Worm (Caenorhabditis elegans) whole organism, late embryonic: ENCODE measurements around the gene ham-3.

Experiments
- C08G9.2 ChIP-seq: sonication (generic microtip); optimal IDR thresholded peaks from 2 replicates; lab custom pipeline; 2016; ENCODE audit warnings: mild to moderate bottlenecking, missing genetic modification characterization, moderate library complexity, missing compliant biosample characterization
- F13H6.1 ChIP-seq: sonication (generic microtip); optimal IDR thresholded peaks from 2 replicates; lab custom pipeline; 2016; ENCODE audit warnings: missing genetic modification characterization, missing compliant biosample characterization
- K02D7.2 ChIP-seq: sonication (generic microtip); optimal IDR thresholded peaks from 2 replicates; lab custom pipeline; 2017; ENCODE audit warnings: mild to moderate bottlenecking, missing genetic modification characterization, missing compliant biosample characterization
- T23F11.4 ChIP-seq: fragments of 200-800 bp; sonication (Bioruptor generic); optimal IDR thresholded peaks from 2 replicates; lab custom pipeline; 2018; ENCODE audit warnings: mild to moderate bottlenecking, missing genetic modification characterization, missing compliant biosample characterization
- Y22D7AL.16 ChIP-seq: sonication (generic microtip); optimal IDR thresholded peaks from 2 replicates; lab custom pipeline; 2016; ENCODE audit warnings: missing genetic modification characterization, missing compliant biosample characterization
- ahr-1 ChIP-seq: sonication (generic microtip); optimal IDR thresholded peaks from 2 replicates; lab custom pipeline; 2016; ENCODE audit warnings: missing genetic modification characterization, missing compliant biosample characterization
- ama-1 ChIP-seq: fragments of 150-350 bp; optimal IDR thresholded peaks from 2 replicates; lab custom pipeline; 2014
- ceh-14 ChIP-seq: sonication (generic microtip); optimal IDR thresholded peaks from 2 replicates; lab custom pipeline; 2016; ENCODE audit warnings: missing genotype, missing genetic modification characterization, missing compliant biosample characterization
- ceh-18 ChIP-seq: sonication (generic microtip); optimal IDR thresholded peaks from 2 replicates; lab custom pipeline; 2016; ENCODE audit warnings: missing genetic modification characterization, missing compliant biosample characterization
- ceh-2 ChIP-seq: sonication (generic microtip); optimal IDR thresholded peaks from 2 replicates; lab custom pipeline; 2016; ENCODE audit warnings: missing genotype, missing genetic modification characterization, missing compliant biosample characterization
- ceh-22 ChIP-seq: sonication (generic microtip); optimal IDR thresholded peaks from 2 replicates; lab custom pipeline; 2017; ENCODE audit warnings: missing biosample characterization, missing genetic modification characterization
- ceh-24 ChIP-seq: sonication (generic microtip); optimal IDR thresholded peaks from 2 replicates; lab custom pipeline; 2016; ENCODE audit warnings: mild to moderate bottlenecking, missing genetic modification characterization, missing compliant biosample characterization
- ceh-31 ChIP-seq: sonication (generic microtip); optimal IDR thresholded peaks from 2 replicates; lab custom pipeline; 2016; ENCODE audit warnings: missing genetic modification characterization, missing compliant biosample characterization
- ceh-48 ChIP-seq: sonication (generic microtip); optimal IDR thresholded peaks from 2 replicates; lab custom pipeline; 2016; ENCODE audit warnings: missing genetic modification characterization, inconsistent platforms, missing compliant biosample characterization
- dmd-4 ChIP-seq: sonication (generic microtip); optimal IDR thresholded peaks from 2 replicates; lab custom pipeline; 2016; ENCODE audit warnings: borderline replicate concordance, missing genetic modification characterization, missing compliant biosample characterization
- dve-1 ChIP-seq: sonication (generic microtip); optimal IDR thresholded peaks from 2 replicates; lab custom pipeline; 2017; ENCODE audit warnings: antibody characterized with exemption, mild to moderate bottlenecking, missing genetic modification characterization, missing compliant biosample characterization
- elt-2 ChIP-seq: sonication (generic microtip); optimal IDR thresholded peaks from 2 replicates; lab custom pipeline; 2016; ENCODE audit warnings: missing genetic modification reagents, missing genetic modification characterization, missing compliant biosample characterization
- elt-4 ChIP-seq: sonication (generic microtip); optimal IDR thresholded peaks from 2 replicates; lab custom pipeline; 2016; ENCODE audit warnings: missing genetic modification characterization, missing compliant biosample characterization
- eyg-1 ChIP-seq: sonication (generic microtip); optimal IDR thresholded peaks from 2 replicates; lab custom pipeline; 2016; ENCODE audit warnings: missing genotype, missing genetic modification characterization, missing compliant biosample characterization
- fax-1 ChIP-seq: sonication (generic microtip); optimal IDR thresholded peaks from 2 replicates; lab custom pipeline; 2016; ENCODE audit warnings: missing genotype, missing genetic modification characterization, missing compliant biosample characterization
- fkh-10 ChIP-seq: fragments of 150-350 bp; optimal IDR thresholded peaks from 2 replicates; lab custom pipeline; 2014; ENCODE audit warnings: missing biosample characterization, missing genetic modification reagents, missing genetic modification characterization
- fkh-6 ChIP-seq: sonication (generic microtip); optimal IDR thresholded peaks from 2 replicates; lab custom pipeline; 2016; ENCODE audit warnings: missing genetic modification characterization, missing compliant biosample characterization
- hlh-6 ChIP-seq: sonication (generic microtip); optimal IDR thresholded peaks from 2 replicates; lab custom pipeline; 2016; ENCODE audit warnings: missing genotype, missing genetic modification characterization, missing compliant biosample characterization
- hlh-8 ChIP-seq: sonication (generic microtip); optimal IDR thresholded peaks from 2 replicates; lab custom pipeline; 2016; ENCODE audit warnings: missing genotype, missing genetic modification characterization, missing compliant biosample characterization
- lim-6 ChIP-seq: sonication (generic microtip); optimal IDR thresholded peaks from 2 replicates; lab custom pipeline; 2016; ENCODE audit warnings: missing genetic modification characterization, missing compliant biosample characterization
- lin-11 ChIP-seq: fragments of 200-800 bp; sonication (Bioruptor generic); optimal IDR thresholded peaks from 2 replicates; lab custom pipeline; 2018; ENCODE audit warnings: mild to moderate bottlenecking, missing genetic modification characterization, missing compliant biosample characterization
- nhr-11 ChIP-seq: fragments of 150-350 bp; optimal IDR thresholded peaks from 2 replicates; lab custom pipeline; 2014; ENCODE audit warnings: missing biosample characterization, missing genetic modification characterization
- nhr-232 ChIP-seq: sonication (generic microtip); optimal IDR thresholded peaks from 2 replicates; lab custom pipeline; 2016; ENCODE audit warnings: missing genetic modification characterization, missing compliant biosample characterization
- odd-2 ChIP-seq: sonication (generic microtip); optimal IDR thresholded peaks from 2 replicates; lab custom pipeline; 2017; ENCODE audit warnings: antibody characterized with exemption, mild to moderate bottlenecking, missing genetic modification characterization, missing compliant biosample characterization
- pqm-1 ChIP-seq: sonication (generic microtip); optimal IDR thresholded peaks from 2 replicates; lab custom pipeline; 2016; ENCODE audit warnings: missing genetic modification characterization, missing compliant biosample characterization
- pros-1 ChIP-seq: fragments of 150-350 bp; optimal IDR thresholded peaks from 2 replicates; lab custom pipeline; 2014; ENCODE audit warnings: missing biosample characterization, missing genetic modification reagents, missing genetic modification characterization
- ref-2 ChIP-seq: sonication (generic microtip); optimal IDR thresholded peaks from 2 replicates; lab custom pipeline; 2016; ENCODE audit warnings: missing genetic modification characterization, missing compliant biosample characterization
- rnt-1 ChIP-seq: sonication (generic microtip); optimal IDR thresholded peaks from 2 replicates; lab custom pipeline; 2016; ENCODE audit warnings: missing genetic modification characterization, missing compliant biosample characterization
- sdc-2 ChIP-seq: sonication (generic microtip); optimal IDR thresholded peaks from 2 replicates; lab custom pipeline; 2016; ENCODE audit warnings: missing genotype, missing genetic modification characterization, missing compliant biosample characterization
- sox-2 ChIP-seq: fragments of 200-800 bp; sonication (Bioruptor generic); IDR thresholded peaks from 2 replicates; pipeline ENCODE4 v1.3.6; 2022; ENCODE audit warnings: missing genetic modification reagents, missing genetic modification characterization, missing compliant biosample characterization
- sox-4 ChIP-seq: sonication (generic microtip); optimal IDR thresholded peaks from 2 replicates; lab custom pipeline; 2017; ENCODE audit warnings: mild to moderate bottlenecking, missing genetic modification characterization, inconsistent platforms, missing compliant biosample characterization
- syd-9 ChIP-seq: sonication (generic microtip); optimal IDR thresholded peaks from 2 replicates; lab custom pipeline; 2016; ENCODE audit warnings: mild to moderate bottlenecking, missing genetic modification characterization, moderate library complexity, missing compliant biosample characterization
- tbx-7 ChIP-seq: sonication (generic microtip); optimal IDR thresholded peaks from 2 replicates; lab custom pipeline; 2016; ENCODE audit warnings: missing genotype, missing genetic modification characterization, missing compliant biosample characterization
- ttx-3 ChIP-seq: sonication (generic microtip); optimal IDR thresholded peaks from 2 replicates; lab custom pipeline; 2016; ENCODE audit warnings: missing genetic modification reagents, missing genetic modification characterization, missing compliant biosample characterization
- unc-3 ChIP-seq, 2 experiments: fragments of 200-800 bp in 1 of 2; sonication (Bioruptor generic) in 1 of 2; sonication (generic microtip) in 1 of 2; conservative IDR thresholded peaks in 1 of 2; optimal IDR thresholded peaks in 1 of 2; 2 replicates each; pipeline versions ENCODE4 v1.3.6 to Lab custom; 2016 to 2022; ENCODE audit warnings: missing compliant biosample characterization in 2 of 2, missing genetic modification characterization in 2 of 2, missing genetic modification reagents in 1 of 2
- unc-42 ChIP-seq: sonication (generic microtip); optimal IDR thresholded peaks from 2 replicates; lab custom pipeline; 2016; ENCODE audit warnings: missing genotype, missing genetic modification characterization, missing compliant biosample characterization
- unc-86 ChIP-seq: sonication (generic microtip); optimal IDR thresholded peaks from 2 replicates; lab custom pipeline; 2016; ENCODE audit warnings: missing genetic modification characterization, missing compliant biosample characterization
- ztf-16 ChIP-seq: sonication (generic microtip); optimal IDR thresholded peaks from 2 replicates; lab custom pipeline; 2017; ENCODE audit warnings: missing genetic modification characterization, missing compliant biosample characterization

ham-3 gene

DNA sequence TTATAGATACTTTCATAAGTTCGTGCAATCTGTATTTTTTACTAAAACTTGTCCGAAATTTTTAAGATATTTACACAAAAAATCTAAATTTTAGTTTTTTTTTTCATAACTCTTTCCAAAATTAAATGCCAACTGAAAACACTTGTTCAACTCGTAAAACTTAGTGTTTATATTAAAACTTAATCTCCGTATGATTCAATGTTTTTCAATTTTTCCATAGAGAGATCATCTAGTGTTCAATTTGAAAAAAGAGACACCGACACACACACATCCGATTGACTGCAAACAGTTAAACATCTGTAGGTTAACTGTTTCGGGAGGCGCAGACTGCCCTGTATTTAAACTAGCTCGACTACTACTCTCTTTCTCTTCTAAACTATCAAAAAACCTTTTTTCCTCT, 11.6 kb upstream of the ham-3 start, which contains the start of gene T16H12.9:
Gene T16H12.9, plus strand, starts transcription at position 301 of the 400 bp plus-strand sequence.
- TF ChIP-seq syd-9 (no peak), elt-4 (tag; lab: Kevin White, UChicago) (no peak), ahr-1 (tag; lab: Kevin White, UChicago) (no peak), ceh-14 (tag; lab: Kevin White, UChicago) (no peak), unc-86 (tag; lab: Kevin White, UChicago) (no peak), eyg-1 (tag; lab: Kevin White, UChicago) (no peak), elt-2 (tag; lab: Kevin White, UChicago) (no peak), fax-1 (tag; lab: Kevin White, UChicago) (no peak), rnt-1 (tag; lab: Kevin White, UChicago) (no peak), ceh-31 (tag; lab: Kevin White, UChicago) (no peak), ttx-3 (no peak), ceh-18 (tag; lab: Kevin White, UChicago) (no peak), dve-1 (tag; lab: Kevin White, UChicago) (no peak), tbx-7 (tag; lab: Kevin White, UChicago) (no peak), pros-1 (tag; lab: Kevin White, UChicago) (no peak), ama-1 (lab: Kevin White, UChicago) (no peak), sox-4 (tag; lab: Kevin White, UChicago) (no peak), ceh-2 (no peak), nhr-232 (no peak)

DNA sequence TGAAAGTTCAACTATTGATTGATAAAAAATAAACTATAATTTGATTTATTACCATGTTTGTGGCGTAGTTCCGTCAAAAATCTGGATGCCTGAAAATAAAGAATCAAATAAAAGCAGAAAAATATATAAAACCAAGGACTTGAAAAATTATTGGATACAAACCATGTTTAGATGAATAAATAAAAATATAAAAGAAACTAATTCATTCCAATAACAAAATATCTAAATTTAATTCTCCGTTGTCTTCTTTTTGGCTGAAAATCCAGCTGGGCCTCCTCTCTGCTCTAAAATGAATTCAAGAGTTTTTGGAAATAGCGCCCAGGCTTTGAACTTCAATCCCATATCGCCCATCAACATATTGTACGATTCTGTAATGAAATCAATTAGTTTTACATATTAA, 7.6 kb upstream of the ham-3 start, which contains the start of gene vps-29:
Gene vps-29, minus strand, starts transcription at position 101 of the 400 bp plus-strand sequence.
- no peak for TF ChIP-seq sdc-2 (tag; lab: Kevin White, UChicago)
- TF ChIP-seq nhr-11 (tag; lab: Kevin White, UChicago) = no peak
- no peak for TF ChIP-seq Y22D7AL.16
- no peak for TF ChIP-seq F13H6.1 (tag; lab: Kevin White, UChicago)
- no peak for TF ChIP-seq dve-1 (tag; lab: Kevin White, UChicago)
- TF ChIP-seq ceh-2 = no peak
- no peak for TF ChIP-seq K02D7.2 (tag; lab: Kevin White, UChicago)
- no peak for TF ChIP-seq sox-2
- TF ChIP-seq ttx-3 = no peak
- no peak for TF ChIP-seq nhr-232

DNA sequence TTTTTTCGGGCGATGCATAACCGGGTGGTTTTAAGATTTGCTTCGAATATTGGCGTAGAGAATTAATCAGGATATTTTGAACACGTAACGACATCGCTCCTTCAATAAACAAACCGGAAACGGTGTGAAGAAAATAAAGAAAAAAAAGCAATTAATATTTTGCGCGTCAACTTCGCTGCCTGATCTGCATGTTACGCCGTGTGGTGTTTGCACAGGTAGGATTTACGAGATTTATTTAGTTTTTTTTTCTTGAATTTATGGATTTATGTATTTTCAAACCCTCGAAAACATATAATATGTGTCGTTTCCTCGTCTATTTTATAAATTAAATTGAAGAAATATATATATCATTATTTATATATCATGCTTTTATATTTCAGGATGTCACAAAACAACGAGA, 5.9 kb upstream of the ham-3 start, which contains the start of the genes ZK1128.1 and mett-10:
Gene ZK1128.1, minus strand, starts transcription at position 99 of the 400 bp plus-strand sequence.
Gene mett-10, plus strand, starts transcription at position 375 of the 400 bp plus-strand sequence.
- TF ChIP-seq pqm-1 (tag; lab: Kevin White, UChicago) (no peak), unc-42 (tag; lab: Kevin White, UChicago) (peak; percentile 13)
- TF ChIP-seq, all 69 proteins: peak for 1

DNA sequence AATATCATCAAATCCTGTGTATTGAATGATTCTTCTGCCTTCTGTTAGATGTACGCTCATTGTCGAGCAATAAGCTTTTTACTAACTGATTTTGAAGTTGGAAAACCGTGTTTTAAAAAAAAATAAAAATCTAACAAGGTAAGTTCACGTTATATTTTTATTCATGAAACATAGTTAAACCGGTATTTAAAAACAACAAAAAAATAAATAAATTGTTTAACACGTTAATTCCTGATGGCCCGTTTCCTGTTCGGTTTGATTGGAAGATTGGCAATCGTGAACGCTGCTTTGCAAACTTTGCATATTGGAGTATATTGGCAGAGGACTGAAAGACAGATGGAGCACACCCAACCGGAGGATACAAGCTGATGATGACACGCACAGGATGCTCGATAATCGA, 1.8 kb upstream of the ham-3 start, which contains the start of gene ZK1128.3:
Gene ZK1128.3, minus strand, starts transcription at position 101 of the 400 bp plus-strand sequence.
- TF ChIP-seq ceh-48 (tag; lab: Kevin White, UChicago) = no peak
- no peak for TF ChIP-seq Y22D7AL.16
- no peak for TF ChIP-seq hlh-8
- no peak for TF ChIP-seq lim-6
- TF ChIP-seq fkh-6 (tag; lab: Kevin White, UChicago) = no peak
- no peak for TF ChIP-seq nhr-232
- TF ChIP-seq T23F11.4 (GFP tag; lab: Kevin White, UChicago) = no peak

DNA sequence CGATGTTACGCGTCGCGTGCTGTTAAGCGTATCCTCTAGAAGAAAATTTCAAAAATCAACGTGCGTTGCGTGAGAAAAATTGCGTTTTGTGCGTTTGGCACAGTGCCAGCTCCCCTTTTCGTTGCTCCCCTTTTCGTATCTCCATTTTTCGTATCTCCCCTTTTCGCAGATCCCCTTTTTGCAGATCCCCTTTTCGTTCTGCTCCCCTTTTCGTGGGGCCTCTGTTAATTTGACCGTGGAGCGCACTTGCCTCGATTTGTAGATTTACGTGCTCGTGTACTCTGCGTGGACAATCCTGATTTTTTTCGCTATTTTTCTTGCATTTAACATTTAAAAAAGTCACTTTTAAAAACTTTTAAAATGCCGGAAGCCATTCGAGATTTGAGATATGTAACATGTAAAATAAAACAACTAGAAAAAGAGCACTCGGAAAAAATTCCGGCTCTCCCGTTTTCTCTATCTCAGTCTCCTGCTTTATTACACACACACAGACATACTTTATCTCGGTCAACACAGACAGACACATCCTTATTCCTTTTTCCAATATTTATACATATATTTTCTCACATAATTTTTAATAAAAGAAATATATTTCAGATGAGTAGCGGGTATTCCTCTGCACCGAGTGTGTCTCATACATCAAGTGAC, 3.1 kb downstream of the ham-3 start, which contains the start of gene ttll-4:
Gene ttll-4, plus strand, starts transcription at position 598 of the 648 bp plus-strand sequence.
- TF ChIP-seq sox-2 = no peak
- no peak for TF ChIP-seq fkh-10
- TF ChIP-seq hlh-6 (tag; lab: Kevin White, UChicago) = no peak
- peak; percentile 91 for TF ChIP-seq rnt-1 (tag; lab: Kevin White, UChicago)
- no peak for TF ChIP-seq ztf-16
- TF ChIP-seq ahr-1 (tag; lab: Kevin White, UChicago) = peak; percentile 58
- TF ChIP-seq ceh-22 (tag; lab: Kevin White, UChicago) = no peak
- peak; percentile 26 for TF ChIP-seq sdc-2 (tag; lab: Kevin White, UChicago)
- TF ChIP-seq odd-2 (tag; lab: Kevin White, UChicago) = no peak
- TF ChIP-seq elt-4 (tag; lab: Kevin White, UChicago) = no peak
- peak; percentile 88 for TF ChIP-seq ref-2 (tag; lab: Kevin White, UChicago)
- peak; percentile 89 for TF ChIP-seq unc-42 (tag; lab: Kevin White, UChicago)
- TF ChIP-seq ceh-24 (tag; lab: Kevin White, UChicago) = no peak
- peak; percentile 79 for TF ChIP-seq dmd-4 (tag; lab: Kevin White, UChicago)
- TF ChIP-seq C08G9.2 (tag; lab: Kevin White, UChicago) = peak; percentile 86
- TF ChIP-seq syd-9 = peak; percentile 6
- TF ChIP-seq ceh-2 = peak; percentile 85
- no peak for TF ChIP-seq lin-11 (tag; lab: Kevin White, UChicago)
- TF ChIP-seq unc-3 (GFP tag; conservative IDR thresholded peaks at IDR 0.05; lab: Robert Waterston, UW) = no peak
- TF ChIP-seq unc-3 (tag; optimal IDR thresholded peaks at IDR 0.05; lab: Kevin White, UChicago) = peak; percentile 46
